Fruit fly (Drosophila melanogaster): ENCODE results near the gene chif.
A peak's percentile ranks its signal among the peaks of the same experiment; 100 is the strongest.

The chif gene

DNA sequence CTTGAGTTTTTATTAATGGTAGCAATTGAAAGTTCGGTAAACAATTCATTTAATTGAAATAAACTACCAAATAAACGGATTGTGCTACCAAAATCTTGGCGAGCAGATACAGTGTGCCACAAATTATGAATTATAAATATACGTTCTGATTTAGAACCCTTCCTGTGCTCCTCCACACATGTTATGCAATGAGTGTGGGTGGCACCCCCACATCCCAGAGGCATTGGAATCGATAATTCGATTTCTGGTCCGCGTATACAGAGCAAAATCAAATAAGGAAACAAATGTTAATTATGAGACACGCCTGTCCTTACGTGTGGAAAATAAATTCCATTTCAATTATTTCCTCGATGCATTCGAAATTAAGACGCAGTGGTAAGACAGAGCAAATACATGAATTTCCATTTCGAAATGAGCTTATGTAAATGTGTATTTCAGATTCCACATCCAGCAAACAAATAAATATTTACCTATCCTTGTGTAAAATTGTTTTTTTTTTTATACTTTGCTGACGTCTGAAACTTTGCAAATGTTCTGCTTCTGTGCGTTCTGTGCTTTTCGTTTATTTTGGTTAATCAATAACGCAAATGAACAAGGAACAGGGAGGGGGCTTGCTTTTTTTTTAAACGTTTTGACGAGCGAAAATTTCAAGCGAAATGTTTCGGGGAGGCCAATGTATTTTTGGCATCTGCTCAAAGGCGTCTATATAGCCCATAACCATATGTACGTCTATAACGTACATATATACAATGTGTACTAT lies 30.4 kb downstream of the chif start:
- no peak for TF ChIP-seq Eip93F (GFP tag; optimal IDR thresholded peaks at IDR 0.05)
- peak; percentile 10 for TF ChIP-seq vri (GFP tag; optimal IDR thresholded peaks at IDR 0.05)
- no peak for TF ChIP-seq ss (GFP tag; optimal IDR thresholded peaks at IDR 0.05)
- no peak for TF ChIP-seq CG11762 (GFP tag; optimal IDR thresholded peaks at IDR 0.05; ENCODE audit: insufficient read depth)
- peak; percentile 0 for TF ChIP-seq svp (GFP tag)
- peak; percentile 55 for TF ChIP-seq Eip78C (GFP tag)

- TF ChIP-seq Ets96B (tag; optimal IDR thresholded peaks at IDR 0.05), result no peak
- peak; percentile 18 for TF ChIP-seq dsx (GFP tag; optimal IDR thresholded peaks at IDR 0.05; ENCODE audit: poor library complexity, severe bottlenecking)
- TF ChIP-seq CG6854 (GFP tag; optimal IDR thresholded peaks at IDR 0.05), result no peak
- TF ChIP-seq cyc (GFP tag; optimal IDR thresholded peaks at IDR 0.05), result no peak
- TF ChIP-seq CG7368 (GFP tag; optimal IDR thresholded peaks at IDR 0.05), result no peak
- no peak for TF ChIP-seq acj6 (GFP tag; optimal IDR thresholded peaks at IDR 0.05)
These were observed 31.2 kb downstream of the chif start for dm6 chr2L:16321209-16321608.

DNA sequence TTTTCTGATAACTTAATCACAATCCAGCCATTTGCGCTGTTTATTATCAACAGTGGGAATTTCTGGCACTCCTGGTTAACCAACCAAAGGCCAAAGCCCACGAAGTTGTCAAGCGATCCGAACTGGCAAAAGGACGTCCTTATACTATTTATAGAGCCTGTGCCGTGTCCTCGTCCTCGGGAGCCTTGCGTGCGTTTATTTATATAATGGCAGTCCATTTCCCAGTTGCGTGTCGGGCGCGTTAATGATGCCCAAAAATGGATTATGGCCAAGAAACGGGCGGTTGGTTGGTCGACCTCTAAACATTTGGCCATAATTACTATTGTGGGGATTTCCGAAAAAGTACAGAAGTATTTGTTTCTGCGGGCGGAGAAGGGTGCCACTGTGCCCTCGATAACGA lies 32.0 kb downstream of the chif start:
- peak in 1 of 2 experiments; percentile 59 for TF ChIP-seq ss (GFP tag; optimal IDR thresholded peaks at IDR 0.05)
- TF ChIP-seq topi (GFP tag; optimal IDR thresholded peaks at IDR 0.05), result no peak

DNA sequence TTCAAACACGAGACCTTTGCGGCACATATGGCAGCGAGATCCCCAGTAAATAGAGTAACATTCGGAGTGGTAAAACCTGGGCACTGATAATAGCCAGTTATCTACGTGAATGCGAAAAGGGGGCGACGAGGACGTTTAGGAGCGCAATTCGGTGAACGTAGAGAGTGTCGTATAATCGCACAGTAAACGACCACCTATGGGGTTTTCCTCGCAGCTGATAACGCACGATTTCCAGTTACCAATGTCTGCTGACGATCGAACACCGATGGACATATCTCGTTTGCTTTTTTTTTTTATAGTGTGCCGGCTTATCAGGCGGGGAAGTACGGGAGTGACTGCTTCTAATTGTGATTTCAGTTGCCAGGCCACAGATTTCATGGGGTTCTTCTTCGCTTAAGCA lies 32.7 kb downstream of the chif start:
- TF ChIP-seq CG16779 (tag; optimal IDR thresholded peaks at IDR 0.05), result peak; percentile 3
- TF ChIP-seq Hr39 (GFP tag; optimal IDR thresholded peaks at IDR 0.05), result no peak
- peak; percentile 38 for TF ChIP-seq fkh (GFP tag; optimal IDR thresholded peaks at IDR 0.05)
- TF ChIP-seq svp (GFP tag), result peak; percentile 75
- TF ChIP-seq Eip75B (GFP tag; optimal IDR thresholded peaks at IDR 0.05), result no peak
- no peak for TF ChIP-seq CG8119 (GFP tag; IDR thresholded peaks at IDR 0.05)
- TF ChIP-seq vri (GFP tag; optimal IDR thresholded peaks at IDR 0.05), result peak; percentile 67

DNA sequence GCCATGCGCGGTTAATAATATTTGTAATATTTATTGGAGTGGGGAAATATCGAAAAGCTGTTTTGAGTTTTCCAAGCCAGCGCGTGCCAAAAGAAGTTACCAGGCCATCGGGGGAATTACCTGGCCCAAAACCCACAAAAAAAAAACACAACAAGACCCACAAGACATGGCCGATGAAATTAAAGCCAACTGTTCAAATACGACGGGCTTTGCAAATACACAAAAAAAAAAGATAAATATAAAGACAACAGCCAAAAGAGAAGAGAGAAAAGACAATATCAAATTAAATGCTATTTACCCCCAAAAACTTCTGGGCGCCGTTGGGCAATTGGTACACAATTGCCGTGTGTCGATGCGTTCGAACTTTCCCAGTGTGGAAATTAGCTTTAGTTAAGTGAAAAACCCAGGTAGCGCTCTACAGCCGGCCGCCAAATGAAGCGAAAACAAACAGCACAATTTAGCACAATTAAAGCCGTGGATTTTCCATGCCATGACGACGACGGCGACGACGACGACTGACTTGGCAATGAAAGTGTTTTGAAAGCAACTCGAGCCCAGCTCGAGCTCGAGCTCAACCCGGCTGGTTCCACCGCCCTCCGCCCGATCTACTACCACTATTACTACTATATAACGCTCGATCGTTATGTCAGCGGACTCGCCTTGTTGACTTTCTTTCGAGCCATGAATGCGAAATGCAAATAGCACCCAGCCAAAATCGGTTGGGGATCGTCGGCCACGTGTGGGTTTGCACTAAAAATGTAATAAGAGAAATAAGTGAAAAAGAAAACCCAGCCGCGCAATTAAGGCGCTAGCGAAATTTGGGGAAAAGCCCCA lies 34.4 kb downstream of the chif start:
- TF ChIP-seq OdsH (GFP tag; optimal IDR thresholded peaks at IDR 0.05) (no peak), fkh (GFP tag; optimal IDR thresholded peaks at IDR 0.05) (peak; percentile 48), Eip78C (GFP tag) (peak; percentile 54), Sox15 (GFP tag; optimal IDR thresholded peaks at IDR 0.05) (no peak), CG3032 (tag; optimal IDR thresholded peaks at IDR 0.05) (no peak), eg (GFP tag; IDR thresholded peaks at IDR 0.05) (0 out of 3 replicates have a peak, but pooled peaks have one; percentile 15)

dm6 chr2L:16317131-16317530 lies 35.3 kb downstream of the chif start:
- peak; percentile 50 for TF ChIP-seq fkh (GFP tag; optimal IDR thresholded peaks at IDR 0.05)
- no peak for TF ChIP-seq CG16779 (tag; optimal IDR thresholded peaks at IDR 0.05)

dm6 chr2L:16316410-16316809 lies 36.0 kb downstream of the chif start:
- TF ChIP-seq CG11762 (GFP tag; optimal IDR thresholded peaks at IDR 0.05; ENCODE audit: insufficient read depth), result no peak
- TF ChIP-seq dac (GFP tag; optimal IDR thresholded peaks at IDR 0.05), result no peak

- peak; percentile 14 for TF ChIP-seq fkh (GFP tag; optimal IDR thresholded peaks at IDR 0.05)
- no peak for TF ChIP-seq Ets96B (tag; optimal IDR thresholded peaks at IDR 0.05)
These were observed 36.6 kb downstream of the chif start for dm6 chr2L:16315844-16316243.
